Worm (Caenorhabditis elegans): Measurements from ENCODE around the gene F40G9.15.

DNA sequence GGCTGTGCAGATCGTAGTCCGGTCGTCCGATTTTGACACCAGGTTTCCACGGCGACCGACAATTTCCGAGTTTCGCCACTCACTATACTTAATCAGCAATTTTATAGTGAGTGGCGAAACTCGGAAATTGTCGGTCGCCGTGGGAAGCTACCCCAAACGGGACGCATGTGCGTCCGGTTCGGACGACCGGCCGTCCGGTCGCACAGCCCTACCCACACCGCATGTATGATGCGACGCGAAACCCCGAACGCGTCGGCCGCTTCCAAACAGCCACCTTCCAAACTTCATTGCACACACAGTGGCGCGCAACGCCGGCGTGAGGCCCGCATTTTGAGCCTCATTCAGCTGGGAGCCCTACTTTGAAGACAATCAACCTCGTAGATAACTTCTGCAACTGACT lies 31.1 kb upstream of the F40G9.15 start:
- no peak for TF ChIP-seq nhr-237 (tag; optimal IDR thresholded peaks at IDR 0.05)
- TF ChIP-seq ztf-11 (tag; optimal IDR thresholded peaks at IDR 0.05) = no peak
- TF ChIP-seq F49E8.2 (tag; optimal IDR thresholded peaks at IDR 0.05; ENCODE audit: borderline replicate concordance) = no peak
- TF ChIP-seq pha-4 (GFP tag; IDR thresholded peaks at IDR 0.05) = no peak
- no peak for TF ChIP-seq pha-4 (tag; optimal IDR thresholded peaks at IDR 0.05)
- no peak for TF ChIP-seq unc-62 (GFP tag; optimal IDR thresholded peaks at IDR 0.05 in 1 of 2)
- no peak for TF ChIP-seq unc-62 (tag; optimal IDR thresholded peaks at IDR 0.05)
- TF ChIP-seq fos-1 (tag; optimal IDR thresholded peaks at IDR 0.05) = no peak
- TF ChIP-seq egl-27 (tag; optimal IDR thresholded peaks at IDR 0.05) = no peak
- TF ChIP-seq ama-1 (optimal IDR thresholded peaks at IDR 0.05) = no peak
- TF ChIP-seq snpc-1.2 (GFP tag; IDR thresholded peaks at IDR 0.05) = no peak
- TF ChIP-seq zfp-2 (tag; optimal IDR thresholded peaks at IDR 0.05) = no peak
